Worm (Caenorhabditis elegans) whole organism, young adult: ENCODE measurements around the gene F20A1.2.

ENCODE experiments used
- B0019.2 ChIP-seq: fragments of 200-800 bp; sonication (Bioruptor generic); conservative IDR thresholded peaks from 2 replicates; pipeline ENCODE4 v1.3.6; 2022; ENCODE audit warnings: missing genetic modification reagents, missing genetic modification characterization, missing compliant biosample characterization
- C17E4.6 ChIP-seq: fragments of 200-800 bp; sonication (Bioruptor generic); IDR thresholded peaks from 2 replicates; pipeline ENCODE4 v1.3.6; 2022; ENCODE audit warnings: missing genetic modification reagents, missing genetic modification characterization, missing compliant biosample characterization
- F10E7.11 ChIP-seq: sonication (generic microtip); optimal IDR thresholded peaks from 2 replicates; lab custom pipeline; 2017; ENCODE audit warnings: mild to moderate bottlenecking, missing genetic modification characterization, moderate library complexity, missing compliant biosample characterization
- F23B12.7 ChIP-seq: sonication (generic microtip); optimal IDR thresholded peaks from 2 replicates; lab custom pipeline; 2017; ENCODE audit warnings: missing genetic modification characterization, mild to moderate bottlenecking, missing compliant biosample characterization, antibody characterized with exemption, moderate library complexity; ENCODE audit not compliant: insufficient read depth
- F57A8.1 ChIP-seq: fragments of 200-800 bp; sonication (Bioruptor generic); optimal IDR thresholded peaks from 2 replicates; lab custom pipeline; 2018; ENCODE audit warnings: mild to moderate bottlenecking, missing genetic modification characterization, moderate library complexity, missing compliant biosample characterization
- K11D2.4 ChIP-seq: fragments of 200-800 bp; sonication (Bioruptor generic); IDR thresholded peaks from 2 replicates; pipeline ENCODE4 v1.3.6; 2022; ENCODE audit warnings: missing genetic modification reagents, missing genetic modification characterization, missing compliant biosample characterization
- T07F8.4 ChIP-seq: sonication (generic microtip); optimal IDR thresholded peaks from 2 replicates; lab custom pipeline; 2016; ENCODE audit warnings: mild to moderate bottlenecking, missing genetic modification characterization, moderate library complexity, missing compliant biosample characterization
- Y53F4B.3 ChIP-seq: fragments of 200-800 bp; sonication (Bioruptor generic); IDR thresholded peaks from 2 replicates; pipeline ENCODE4 v1.3.6; 2022; ENCODE audit warnings: missing genetic modification reagents, missing genetic modification characterization, missing compliant biosample characterization
- Y53G8AR.9 ChIP-seq: fragments of 200-800 bp; sonication (Bioruptor generic); conservative IDR thresholded peaks from 2 replicates; pipeline ENCODE4 v1.3.6; 2022; ENCODE audit warnings: missing genetic modification reagents, missing genetic modification characterization, missing compliant biosample characterization
- ZK185.1 ChIP-seq: sonication (generic microtip); optimal IDR thresholded peaks from 2 replicates; lab custom pipeline; 2016; ENCODE audit warnings: mild to moderate bottlenecking, missing genetic modification characterization, missing compliant biosample characterization; ENCODE audit not compliant: poor library complexity, severe bottlenecking
- akir-1 ChIP-seq: fragments of 200-800 bp; sonication (Bioruptor generic); optimal IDR thresholded peaks from 2 replicates; lab custom pipeline; 2018; ENCODE audit warnings: mild to moderate bottlenecking, missing genetic modification characterization, moderate library complexity, missing compliant biosample characterization
- aptf-3 ChIP-seq: fragments of 200-800 bp; sonication (Bioruptor generic); IDR thresholded peaks from 2 replicates; pipeline ENCODE4 v1.3.6; 2022; ENCODE audit warnings: missing genetic modification characterization, missing compliant biosample characterization
- bed-1 ChIP-seq: fragments of 200-800 bp; sonication (Bioruptor generic); IDR thresholded peaks from 2 replicates; pipeline ENCODE4 v1.3.6; 2022; ENCODE audit warnings: missing genetic modification reagents, missing genetic modification characterization, missing compliant biosample characterization
- cebp-1 ChIP-seq, 2 experiments: fragments of 200-800 bp in 1 of 2; sonication (Bioruptor generic) in 1 of 2; sonication (generic microtip) in 1 of 2; IDR thresholded peaks in 1 of 2; optimal IDR thresholded peaks in 1 of 2; 2 replicates each; pipeline versions ENCODE4 v1.3.6 to Lab custom; 2017 to 2022; ENCODE audit warnings: missing compliant biosample characterization in 2 of 2, missing genetic modification characterization in 2 of 2, mild to moderate bottlenecking in 1 of 2, missing genetic modification reagents in 1 of 2, moderate library complexity in 1 of 2
- cebp-2 ChIP-seq: fragments of 200-800 bp; sonication (Bioruptor generic); IDR thresholded peaks from 2 replicates; pipeline ENCODE4 v1.3.6; 2022; ENCODE audit warnings: missing genetic modification characterization, missing compliant biosample characterization
- ceh-27 ChIP-seq: fragments of 200-800 bp; sonication (Bioruptor generic); optimal IDR thresholded peaks from 2 replicates; lab custom pipeline; 2018; ENCODE audit warnings: mild to moderate bottlenecking, missing genetic modification characterization, moderate library complexity, missing compliant biosample characterization
- ceh-79 ChIP-seq: sonication (generic microtip); optimal IDR thresholded peaks from 2 replicates; lab custom pipeline; 2017; ENCODE audit warnings: mild to moderate bottlenecking, missing genetic modification characterization, missing compliant biosample characterization
- efl-1 ChIP-seq: fragments of 150-350 bp; optimal IDR thresholded peaks from 2 replicates; lab custom pipeline; 2014; ENCODE audit warnings: missing biosample characterization, missing genetic modification reagents, missing genetic modification characterization
- ekl-4 ChIP-seq: fragments of 200-800 bp; sonication (Bioruptor generic); IDR thresholded peaks from 2 replicates; pipeline ENCODE4 v1.3.6; 2022; ENCODE audit warnings: missing genetic modification reagents, missing genetic modification characterization, missing compliant biosample characterization
- hmg-1.2 ChIP-seq: fragments of 200-800 bp; sonication (Bioruptor generic); IDR thresholded peaks from 2 replicates; pipeline ENCODE4 v1.3.6; 2022; ENCODE audit warnings: missing genetic modification reagents, missing genetic modification characterization, missing compliant biosample characterization
- hmg-20 ChIP-seq: fragments of 200-800 bp; sonication (Bioruptor generic); IDR thresholded peaks from 2 replicates; pipeline ENCODE4 v1.3.6; 2022; ENCODE audit warnings: missing genetic modification reagents, missing genetic modification characterization, missing compliant biosample characterization
- hrde-1 ChIP-seq: sonication (generic microtip); optimal IDR thresholded peaks from 2 replicates; lab custom pipeline; 2016; ENCODE audit warnings: missing genetic modification characterization, mild to moderate bottlenecking, missing compliant biosample characterization, moderate library complexity, missing genotype, missing genetic modification reagents, borderline replicate concordance
- let-607 ChIP-seq, 2 experiments: fragments of 200-800 bp in 1 of 2; sonication (Bioruptor generic) in 1 of 2; sonication (generic microtip) in 1 of 2; optimal IDR thresholded peaks; 2 replicates each; lab custom pipeline; 2016 to 2018; ENCODE audit warnings: mild to moderate bottlenecking in 2 of 2, missing compliant biosample characterization in 2 of 2, missing genetic modification characterization in 2 of 2, moderate library complexity in 2 of 2, missing genotype in 1 of 2
- lin-26 ChIP-seq: fragments of 200-800 bp; sonication (Bioruptor generic); IDR thresholded peaks from 2 replicates; pipeline ENCODE4 v1.3.6; 2022; ENCODE audit warnings: missing genetic modification reagents, missing genetic modification characterization, missing compliant biosample characterization
- madf-10 ChIP-seq: sonication (generic microtip); optimal IDR thresholded peaks from 2 replicates; lab custom pipeline; 2016; ENCODE audit warnings: mild to moderate bottlenecking, missing genetic modification characterization, missing compliant biosample characterization
- madf-6 ChIP-seq: fragments of 200-800 bp; sonication (Bioruptor generic); IDR thresholded peaks from 2 replicates; pipeline ENCODE4 v1.3.6; 2022; ENCODE audit warnings: missing genetic modification reagents, missing genetic modification characterization, missing compliant biosample characterization
- mel-28 ChIP-seq: sonication (generic microtip); optimal IDR thresholded peaks from 2 replicates; lab custom pipeline; 2016; ENCODE audit warnings: borderline replicate concordance, mild to moderate bottlenecking, missing genetic modification characterization, missing compliant biosample characterization
- mes-4 ChIP-seq: sonication (generic microtip); optimal IDR thresholded peaks from 2 replicates; lab custom pipeline; 2016; ENCODE audit warnings: missing genotype, missing genetic modification characterization, missing compliant biosample characterization
- nfya-1 ChIP-seq: sonication (generic microtip); optimal IDR thresholded peaks from 2 replicates; lab custom pipeline; 2017; ENCODE audit warnings: antibody characterized with exemption, missing compliant biosample characterization, missing genetic modification characterization, borderline replicate concordance; ENCODE audit not compliant: insufficient read depth
- nfyb-1 ChIP-seq: fragments of 200-800 bp; sonication (Bioruptor generic); IDR thresholded peaks from 2 replicates; pipeline ENCODE4 v1.3.6; 2022; ENCODE audit warnings: missing genetic modification reagents, missing genetic modification characterization, missing compliant biosample characterization
- nhr-120 ChIP-seq: fragments of 200-800 bp; sonication (Bioruptor generic); IDR thresholded peaks from 2 replicates; pipeline ENCODE4 v1.3.6; 2022; ENCODE audit warnings: missing genetic modification characterization, missing compliant biosample characterization
- nhr-179 ChIP-seq: sonication (generic microtip); optimal IDR thresholded peaks from 2 replicates; lab custom pipeline; 2016; ENCODE audit warnings: mild to moderate bottlenecking, missing genetic modification characterization, missing compliant biosample characterization
- nhr-80 ChIP-seq: sonication (generic microtip); optimal IDR thresholded peaks from 2 replicates; lab custom pipeline; 2016; ENCODE audit warnings: missing genetic modification characterization, missing compliant biosample characterization
- pbrm-1 ChIP-seq: fragments of 200-800 bp; sonication (Bioruptor generic); IDR thresholded peaks from 2 replicates; pipeline ENCODE4 v1.3.6; 2022; ENCODE audit warnings: missing genetic modification reagents, missing genetic modification characterization, missing compliant biosample characterization
- rpc-1 ChIP-seq, 2 experiments: fragments of 150-350 bp in 1 of 2; sonication (generic microtip) in 1 of 2; optimal IDR thresholded peaks; 2 replicates each; lab custom pipeline; 2014 to 2018; ENCODE audit warnings: missing biosample characterization in 1 of 2, missing genetic modification characterization in 1 of 2, missing genetic modification reagents in 1 of 2, missing genotype in 1 of 2
- sdz-38 ChIP-seq: sonication (generic microtip); optimal IDR thresholded peaks from 2 replicates; lab custom pipeline; 2016; ENCODE audit warnings: missing genotype, missing genetic modification characterization, missing compliant biosample characterization
- snpc-1.1 ChIP-seq: sonication (generic microtip); optimal IDR thresholded peaks from 2 replicates; lab custom pipeline; 2017; ENCODE audit warnings: missing genetic modification characterization, mild to moderate bottlenecking, missing compliant biosample characterization, antibody characterized with exemption, moderate library complexity, missing genotype, missing genetic modification reagents; ENCODE audit not compliant: insufficient read depth
- snpc-3.4 ChIP-seq: sonication (generic microtip); optimal IDR thresholded peaks from 2 replicates; lab custom pipeline; 2017; ENCODE audit warnings: missing genetic modification characterization, mild to moderate bottlenecking, missing compliant biosample characterization, antibody characterized with exemption, moderate library complexity, missing genotype, missing genetic modification reagents
- somi-1 ChIP-seq: fragments of 200-800 bp; sonication (Bioruptor generic); optimal IDR thresholded peaks from 2 replicates; lab custom pipeline; 2018; ENCODE audit warnings: mild to moderate bottlenecking, missing genetic modification characterization, missing compliant biosample characterization
- tlf-1 ChIP-seq: fragments of 200-800 bp; sonication (Bioruptor generic); optimal IDR thresholded peaks from 2 replicates; lab custom pipeline; 2018; ENCODE audit warnings: mild to moderate bottlenecking, missing genetic modification characterization, missing compliant biosample characterization
- unc-62 ChIP-seq: fragments of 150-350 bp; optimal IDR thresholded peaks from 2 replicates; lab custom pipeline; 2014; ENCODE audit warnings: missing biosample characterization, missing genetic modification reagents, missing genetic modification characterization
- ztf-3 ChIP-seq: fragments of 200-800 bp; sonication (Bioruptor generic); optimal IDR thresholded peaks from 2 replicates; lab custom pipeline; 2018; ENCODE audit warnings: mild to moderate bottlenecking, missing genetic modification characterization, missing compliant biosample characterization

F20A1.2 gene

ce11 chrV:7072309-7072708, 26.2 kb downstream of the F20A1.2 start, which contains the start of gene F27B10.1:
F27B10.1 (plus strand) TSS chrV:7072609.
- TF ChIP-seq sdz-38 (tag; lab: Kevin White, UChicago): no peak
- no peak for TF ChIP-seq mel-28 (tag; lab: Kevin White, UChicago)
- TF ChIP-seq tlf-1 (GFP tag; lab: Kevin White, UChicago): no peak
- TF ChIP-seq efl-1 (GFP tag; lab: Kevin White, UChicago): no peak
- TF ChIP-seq akir-1 (GFP tag; lab: Kevin White, UChicago): no peak
- no peak for TF ChIP-seq snpc-1.1 (tag; lab: Kevin White, UChicago)
- no peak for TF ChIP-seq nfyb-1
- TF ChIP-seq madf-10 (tag; lab: Kevin White, UChicago): no peak
- no peak for TF ChIP-seq ZK185.1
- TF ChIP-seq somi-1: no peak
- no peak for TF ChIP-seq lin-26 (GFP tag; lab: Robert Waterston, UW)
- TF ChIP-seq hrde-1: no peak
- no peak for TF ChIP-seq bed-1 (GFP tag; lab: Robert Waterston, UW)
- TF ChIP-seq ceh-79 (tag; lab: Kevin White, UChicago): no peak
- TF ChIP-seq ceh-27 (GFP tag; lab: Kevin White, UChicago): no peak
- no peak for TF ChIP-seq rpc-1 (optimal IDR thresholded peaks at IDR 0.05; lab: Kevin White, UChicago)
- no peak for TF ChIP-seq rpc-1 (tag; optimal IDR thresholded peaks at IDR 0.05; lab: Kevin White, UChicago)
- TF ChIP-seq cebp-2 (GFP tag; lab: Robert Waterston, UW): no peak
- TF ChIP-seq F23B12.7 (tag; lab: Kevin White, UChicago): no peak
- no peak for TF ChIP-seq F10E7.11 (tag; lab: Kevin White, UChicago)
- TF ChIP-seq F57A8.1 (GFP tag; lab: Kevin White, UChicago): no peak

ce11 chrV:7075646-7076045, 29.5 kb downstream of the F20A1.2 start, which contains the start of gene npa-1:
npa-1 (plus strand) TSS chrV:7075787.
- TF ChIP-seq sdz-38 (tag; lab: Kevin White, UChicago) (no peak), mes-4 (tag; lab: Kevin White, UChicago) (no peak), nhr-179 (tag; lab: Kevin White, UChicago) (no peak), ekl-4 (GFP tag; lab: Robert Waterston, UW) (no peak), unc-62 (no peak), nhr-80 (peak; percentile 80), bed-1 (GFP tag; lab: Robert Waterston, UW) (no peak), nhr-120 (no peak), let-607 (tag; optimal IDR thresholded peaks at IDR 0.05; lab: Kevin White, UChicago) (no peak)

DNA sequence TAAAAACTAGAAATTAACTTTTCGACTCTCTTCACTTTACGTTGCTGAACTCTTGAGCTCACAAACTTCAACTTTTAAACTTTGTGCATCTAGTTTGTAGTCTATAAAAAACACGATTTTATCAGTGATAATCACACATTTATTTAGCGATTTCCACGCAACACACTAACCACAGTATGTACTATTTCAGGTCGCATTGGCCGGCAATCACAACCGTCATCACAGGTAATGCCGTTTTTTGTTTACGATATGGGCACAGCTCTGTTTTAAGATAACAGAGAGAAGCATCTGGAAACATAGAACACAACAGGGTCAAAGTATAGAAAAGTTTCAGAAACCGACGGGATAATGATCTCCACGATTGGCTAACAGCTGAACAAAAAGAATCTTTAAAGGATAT, 30.1 kb downstream of the F20A1.2 start:
- peak; percentile 32 for TF ChIP-seq ZK185.1
- no peak for TF ChIP-seq pbrm-1 (GFP tag; lab: Robert Waterston, UW)
- TF ChIP-seq cebp-1 (GFP tag; IDR thresholded peaks at IDR 0.05; lab: Robert Waterston, UW): 0 out of 2 replicates have a peak, but pooled peaks have one; percentile 11
- TF ChIP-seq cebp-1 (tag; optimal IDR thresholded peaks at IDR 0.05; lab: Kevin White, UChicago): peak; percentile 6

- TF ChIP-seq Y53G8AR.9 (GFP tag; lab: Robert Waterston, UW): 0 out of 2 replicates have a peak, but pooled peaks have one; percentile 13
- TF ChIP-seq ztf-3: no peak
Observed at ce11 chrV:7078765-7079164, 32.7 kb downstream of the F20A1.2 start.

DNA sequence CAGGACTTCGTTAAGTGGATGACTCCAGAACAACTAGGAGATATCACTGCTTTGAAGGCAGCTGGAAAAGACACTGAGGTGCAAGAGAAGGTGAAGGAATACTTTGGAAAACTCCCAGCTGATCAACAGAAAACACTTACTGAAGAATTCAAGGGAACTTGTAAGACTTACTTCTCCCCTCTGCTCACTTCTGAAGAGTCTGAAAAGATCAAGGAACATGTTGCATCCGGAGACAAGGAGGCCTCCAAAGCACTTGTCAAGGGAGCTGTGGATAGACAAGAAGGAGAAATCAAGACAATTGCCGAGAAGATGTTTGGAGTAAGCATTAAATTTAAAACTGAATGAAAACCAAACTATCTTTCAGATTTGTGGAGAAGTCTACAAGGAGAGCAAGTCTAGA, 33.3 kb downstream of the F20A1.2 start:
- TF ChIP-seq Y53F4B.3 (GFP tag; lab: Robert Waterston, UW) (no peak), B0019.2 (GFP tag; lab: Robert Waterston, UW) (no peak), K11D2.4 (GFP tag; lab: Robert Waterston, UW) (no peak), C17E4.6 (GFP tag; lab: Robert Waterston, UW) (no peak), cebp-2 (GFP tag; lab: Robert Waterston, UW) (no peak), snpc-3.4 (no peak), nfya-1 (no peak), aptf-3 (GFP tag; lab: Robert Waterston, UW) (no peak), T07F8.4 (tag; lab: Kevin White, UChicago) (no peak), hmg-20 (GFP tag; lab: Robert Waterston, UW) (no peak), madf-6 (no peak), hmg-1.2 (GFP tag; lab: Robert Waterston, UW) (no peak)
